Worm (Caenorhabditis elegans) whole organism, L3 larva: ENCODE results near the gene ets-5.

Source experiments
- fos-1 ChIP-seq: fragments of 150-350 bp; optimal IDR thresholded peaks from 2 replicates; lab custom pipeline; 2014; ENCODE audit warnings: missing biosample characterization, missing genetic modification characterization
- jun-1 ChIP-seq: fragments of 150-350 bp; optimal IDR thresholded peaks from 2 replicates; lab custom pipeline; 2014; ENCODE audit warnings: missing biosample characterization, missing genetic modification reagents, missing genetic modification characterization
- lin-15B ChIP-seq: fragments of 150-350 bp; optimal IDR thresholded peaks from 2 replicates; lab custom pipeline; 2014; ENCODE audit warnings: missing biosample characterization, missing genetic modification characterization
- mdl-1 ChIP-seq: fragments of 150-350 bp; optimal IDR thresholded peaks from 2 replicates; lab custom pipeline; 2014; ENCODE audit warnings: missing biosample characterization, missing genetic modification characterization
- sea-2 ChIP-seq: fragments of 150-350 bp; sonication (generic microtip); optimal IDR thresholded peaks from 4 replicates; lab custom pipeline; 2014; ENCODE audit warnings: missing biosample characterization, missing genetic modification reagents, missing genetic modification characterization
- snpc-4 ChIP-seq: fragments of 150-350 bp; optimal IDR thresholded peaks from 2 replicates; lab custom pipeline; 2014; ENCODE audit warnings: missing biosample characterization, missing genetic modification characterization
- unc-39 ChIP-seq: sonication (generic microtip); optimal IDR thresholded peaks from 4 replicates; lab custom pipeline; 2017; ENCODE audit warnings: missing biosample characterization, missing genetic modification characterization
- unc-62 ChIP-seq: fragments of 150-350 bp; sonication (generic microtip); optimal IDR thresholded peaks from 4 replicates; lab custom pipeline; 2014; ENCODE audit warnings: missing biosample characterization, missing genetic modification reagents, missing genetic modification characterization
- ztf-11 ChIP-seq: fragments of 150-350 bp; optimal IDR thresholded peaks from 2 replicates; lab custom pipeline; 2014; ENCODE audit warnings: missing biosample characterization, missing genetic modification characterization

ce11 chrX:5120196-5120595 is 35.9 kb upstream of the ets-5 start:
- TF ChIP-seq unc-62 (GFP tag; lab: Kevin White, UChicago) (no peak), sea-2 (GFP tag; lab: Kevin White, UChicago) (no peak), lin-15B (tag; lab: Kevin White, UChicago) (no peak), jun-1 (no peak), snpc-4 (tag; lab: Kevin White, UChicago) (no peak), unc-39 (tag; lab: Kevin White, UChicago) (no peak), fos-1 (tag; lab: Kevin White, UChicago) (no peak), ztf-11 (tag; lab: Kevin White, UChicago) (no peak), mdl-1 (tag; lab: Kevin White, UChicago) (no peak)
